Worm (Caenorhabditis elegans): ENCODE measurements around the gene blos-4.

The blos-4 gene

ce11 chrII:6252707-6253106, 7.7 kb downstream of the blos-4 start (continued):
- TF ChIP-seq attf-3 (GFP tag; conservative IDR thresholded peaks at IDR 0.05) (no peak), nfyb-1 (GFP tag; IDR thresholded peaks at IDR 0.05) (0 out of 2 replicates have a peak, but pooled peaks have one; percentile 24), B0336.3 (GFP tag; IDR thresholded peaks at IDR 0.05) (peak; percentile 55; the same call in 1 of the 2 replicates), sdz-38 (tag; optimal IDR thresholded peaks at IDR 0.05) (no peak), tlf-1 (GFP tag; optimal IDR thresholded peaks at IDR 0.05) (peak; percentile 4), hsf-1 (GFP tag; IDR thresholded peaks at IDR 0.05) (0 out of 2 replicates have a peak, but pooled peaks have one; percentile 38), ekl-4 (GFP tag; IDR thresholded peaks at IDR 0.05) (peak; percentile 73), T26A5.8 (tag; optimal IDR thresholded peaks at IDR 0.05) (no peak), ztf-18 (tag; optimal IDR thresholded peaks at IDR 0.05) (no peak), F49E8.2 (tag; optimal IDR thresholded peaks at IDR 0.05; ENCODE audit: insufficient read depth) (peak; percentile 31), chd-7 (tag; optimal IDR thresholded peaks at IDR 0.05) (peak; percentile 59), snpc-1.3 (tag; optimal IDR thresholded peaks at IDR 0.05; ENCODE audit: insufficient read depth) (peak; percentile 44), ama-1 (optimal IDR thresholded peaks at IDR 0.05) (no peak), ama-1 (GFP tag; optimal IDR thresholded peaks at IDR 0.05) (peak in 1 of 2 experiments; percentile 74), D2030.7 (GFP tag; IDR thresholded peaks at IDR 0.05) (peak; percentile 17; the same call in 1 of the 2 replicates), atf-7 (tag; optimal IDR thresholded peaks at IDR 0.05) (no peak), repo-1 (tag; optimal IDR thresholded peaks at IDR 0.05) (peak; percentile 37), hmg-1.2 (GFP tag; IDR thresholded peaks at IDR 0.05) (0 out of 2 replicates have a peak, but pooled peaks have one; percentile 22), Y95B8A.8 (GFP tag; IDR thresholded peaks at IDR 0.05) (0 out of 2 replicates have a peak, but pooled peaks have one; percentile 51), madf-3 (GFP tag; IDR thresholded peaks at IDR 0.05) (0 out of 2 replicates have a peak, but pooled peaks have one; percentile 59), lir-1 (GFP tag; conservative IDR thresholded peaks at IDR 0.05) (no peak), Y79H2A.3 (GFP tag; conservative IDR thresholded peaks at IDR 0.05) (peak; percentile 60; the same call in 1 of the 2 replicates)

ce11 chrII:6256024-6256423, 11.0 kb downstream of the blos-4 start, which contains the start of gene F13H8.5:
TSS of gene F13H8.5 (minus strand) at chrII:6256124.
- TF ChIP-seq cebp-2 (GFP tag; IDR thresholded peaks at IDR 0.05) (no peak), ztf-22 (GFP tag; optimal IDR thresholded peaks at IDR 0.05) (no peak), nhr-120 (GFP tag; IDR thresholded peaks at IDR 0.05) (no peak), B0336.3 (GFP tag; IDR thresholded peaks at IDR 0.05) (no peak), Y53G8AR.9 (GFP tag; conservative IDR thresholded peaks at IDR 0.05) (no peak), B0261.1 (tag; optimal IDR thresholded peaks at IDR 0.05) (no peak), F23B12.7 (tag; optimal IDR thresholded peaks at IDR 0.05; ENCODE audit: insufficient read depth) (no peak), ztf-6 (GFP tag; IDR thresholded peaks at IDR 0.05) (no peak), ceh-58 (GFP tag; IDR thresholded peaks at IDR 0.05) (no peak), madf-3 (GFP tag; IDR thresholded peaks at IDR 0.05) (no peak), aptf-2 (GFP tag; conservative IDR thresholded peaks at IDR 0.05) (no peak), athp-1 (tag; optimal IDR thresholded peaks at IDR 0.05) (no peak), F49E8.2 (tag; optimal IDR thresholded peaks at IDR 0.05; ENCODE audit: insufficient read depth) (no peak)

ce11 chrII:6257220-6257877, 12.3 kb downstream of the blos-4 start:
- TF ChIP-seq mes-4 (tag; optimal IDR thresholded peaks at IDR 0.05) (no peak), ceh-27 (GFP tag; optimal IDR thresholded peaks at IDR 0.05) (no peak), B0261.1 (tag; optimal IDR thresholded peaks at IDR 0.05) (no peak), ztf-26 (tag; optimal IDR thresholded peaks at IDR 0.05) (no peak), hrde-1 (tag; optimal IDR thresholded peaks at IDR 0.05; ENCODE audit: borderline replicate concordance) (no peak), cebp-1 (GFP tag; IDR thresholded peaks at IDR 0.05) (no peak), cebp-1 (tag; optimal IDR thresholded peaks at IDR 0.05) (no peak), K11D2.4 (GFP tag; IDR thresholded peaks at IDR 0.05) (no peak), tlf-1 (GFP tag; optimal IDR thresholded peaks at IDR 0.05) (no peak), lin-40 (tag; optimal IDR thresholded peaks at IDR 0.05) (no peak), rcor-1 (GFP tag; IDR thresholded peaks at IDR 0.05) (no peak), snpc-1.3 (tag; optimal IDR thresholded peaks at IDR 0.05; ENCODE audit: insufficient read depth) (no peak), bed-2 (GFP tag; IDR thresholded peaks at IDR 0.05) (no peak), attf-5 (GFP tag; optimal IDR thresholded peaks at IDR 0.05) (no peak), sptf-2 (GFP tag; optimal IDR thresholded peaks at IDR 0.05) (no peak), atf-7 (tag; optimal IDR thresholded peaks at IDR 0.05) (no peak), efl-1 (GFP tag; optimal IDR thresholded peaks at IDR 0.05) (no peak)

Data from whole organism, young adult.